Worm (Caenorhabditis elegans) whole organism, young adult: Measurements from ENCODE around the gene K03A11.6.

Source experiments
- B0019.2 ChIP-seq: fragments of 200-800 bp; sonication (Bioruptor generic); conservative IDR thresholded peaks from 2 replicates; pipeline ENCODE4 v1.3.6; 2022; ENCODE audit warnings: missing genetic modification reagents, missing genetic modification characterization, missing compliant biosample characterization
- B0261.1 ChIP-seq: sonication (generic microtip); optimal IDR thresholded peaks from 2 replicates; lab custom pipeline; 2016; ENCODE audit warnings: mild to moderate bottlenecking, missing genetic modification characterization, moderate library complexity, missing compliant biosample characterization
- C06A6.2 ChIP-seq: fragments of 200-800 bp; sonication (Bioruptor generic); conservative IDR thresholded peaks from 2 replicates; pipeline ENCODE4 v1.3.6; 2022; ENCODE audit warnings: missing genetic modification characterization, missing compliant biosample characterization
- C17E4.6 ChIP-seq: fragments of 200-800 bp; sonication (Bioruptor generic); IDR thresholded peaks from 2 replicates; pipeline ENCODE4 v1.3.6; 2022; ENCODE audit warnings: missing genetic modification reagents, missing genetic modification characterization, missing compliant biosample characterization
- F22D6.2 ChIP-seq: sonication (generic microtip); optimal IDR thresholded peaks from 2 replicates; lab custom pipeline; 2016; ENCODE audit warnings: mild to moderate bottlenecking, missing genetic modification characterization, missing compliant biosample characterization
- F37B4.10 ChIP-seq: fragments of 200-800 bp; sonication (Bioruptor generic); IDR thresholded peaks from 2 replicates; pipeline ENCODE4 v1.3.6; 2022; ENCODE audit warnings: missing genetic modification characterization, missing compliant biosample characterization
- T07F8.4 ChIP-seq: sonication (generic microtip); optimal IDR thresholded peaks from 2 replicates; lab custom pipeline; 2016; ENCODE audit warnings: mild to moderate bottlenecking, missing genetic modification characterization, moderate library complexity, missing compliant biosample characterization
- Y53F4B.3 ChIP-seq: fragments of 200-800 bp; sonication (Bioruptor generic); IDR thresholded peaks from 2 replicates; pipeline ENCODE4 v1.3.6; 2022; ENCODE audit warnings: missing genetic modification reagents, missing genetic modification characterization, missing compliant biosample characterization
- Y56A3A.18 ChIP-seq: fragments of 200-800 bp; sonication (Bioruptor generic); IDR thresholded peaks from 2 replicates; pipeline ENCODE4 v1.3.6; 2022; ENCODE audit warnings: missing genetic modification reagents, missing genetic modification characterization, missing compliant biosample characterization
- Y95B8A.8 ChIP-seq: fragments of 200-800 bp; sonication (Bioruptor generic); IDR thresholded peaks from 2 replicates; pipeline ENCODE4 v1.3.6; 2022; ENCODE audit warnings: missing genetic modification reagents, missing genetic modification characterization, missing compliant biosample characterization
- ZK185.1 ChIP-seq: sonication (generic microtip); optimal IDR thresholded peaks from 2 replicates; lab custom pipeline; 2016; ENCODE audit warnings: mild to moderate bottlenecking, missing genetic modification characterization, missing compliant biosample characterization; ENCODE audit not compliant: poor library complexity, severe bottlenecking
- ama-1 ChIP-seq, 3 experiments: fragments of 150-350 bp in 1 of 3; sonication (generic microtip) in 2 of 3; optimal IDR thresholded peaks; 2 replicates each; lab custom pipeline; 2014 to 2018; ENCODE audit warnings: missing biosample characterization in 2 of 3, missing genetic modification characterization in 2 of 3, missing genetic modification reagents in 2 of 3
- aptf-3 ChIP-seq: fragments of 200-800 bp; sonication (Bioruptor generic); IDR thresholded peaks from 2 replicates; pipeline ENCODE4 v1.3.6; 2022; ENCODE audit warnings: missing genetic modification characterization, missing compliant biosample characterization
- ccch-3 ChIP-seq: fragments of 200-800 bp; sonication (Bioruptor generic); optimal IDR thresholded peaks from 2 replicates; lab custom pipeline; 2018; ENCODE audit warnings: mild to moderate bottlenecking, missing genetic modification characterization, missing compliant biosample characterization
- ceh-100 ChIP-seq: fragments of 200-800 bp; sonication (Bioruptor generic); IDR thresholded peaks from 2 replicates; pipeline ENCODE4 v1.3.6; 2022; ENCODE audit warnings: missing genetic modification reagents, missing genetic modification characterization, missing compliant biosample characterization
- ceh-27 ChIP-seq: fragments of 200-800 bp; sonication (Bioruptor generic); optimal IDR thresholded peaks from 2 replicates; lab custom pipeline; 2018; ENCODE audit warnings: mild to moderate bottlenecking, missing genetic modification characterization, moderate library complexity, missing compliant biosample characterization
- ceh-40 ChIP-seq: fragments of 200-800 bp; sonication (Bioruptor generic); IDR thresholded peaks from 2 replicates; pipeline ENCODE4 v1.3.6; 2022; ENCODE audit warnings: missing genetic modification characterization, missing compliant biosample characterization
- egl-18 ChIP-seq: fragments of 200-800 bp; sonication (Bioruptor generic); IDR thresholded peaks from 2 replicates; pipeline ENCODE4 v1.3.6; 2022; ENCODE audit warnings: missing genetic modification reagents, missing genetic modification characterization, missing compliant biosample characterization
- egrh-3 ChIP-seq: fragments of 200-800 bp; sonication (Bioruptor generic); IDR thresholded peaks from 2 replicates; pipeline ENCODE4 v1.3.6; 2022; ENCODE audit warnings: missing genetic modification reagents, missing genetic modification characterization, missing compliant biosample characterization
- gei-17 ChIP-seq: fragments of 200-800 bp; sonication (Bioruptor generic); optimal IDR thresholded peaks from 2 replicates; lab custom pipeline; 2018; ENCODE audit warnings: mild to moderate bottlenecking, missing genetic modification characterization, missing compliant biosample characterization
- hmg-1.2 ChIP-seq: fragments of 200-800 bp; sonication (Bioruptor generic); IDR thresholded peaks from 2 replicates; pipeline ENCODE4 v1.3.6; 2022; ENCODE audit warnings: missing genetic modification reagents, missing genetic modification characterization, missing compliant biosample characterization
- lag-1 ChIP-seq: fragments of 200-800 bp; sonication (Bioruptor generic); IDR thresholded peaks from 2 replicates; pipeline ENCODE4 v1.3.6; 2022; ENCODE audit warnings: missing genetic modification reagents, missing genetic modification characterization, missing compliant biosample characterization
- lin-35 ChIP-seq, 3 experiments: fragments of 150-350 bp in 2 of 3; sonication (generic microtip) in 1 of 3; optimal IDR thresholded peaks; 2 replicates each; lab custom pipeline; 2014 to 2018; ENCODE audit warnings: missing biosample characterization in 3 of 3, missing genetic modification characterization in 3 of 3, missing genetic modification reagents in 3 of 3
- lir-1 ChIP-seq: fragments of 200-800 bp; sonication (Bioruptor generic); conservative IDR thresholded peaks from 2 replicates; pipeline ENCODE4 v1.3.6; 2022; ENCODE audit warnings: missing genetic modification reagents, missing genetic modification characterization, missing compliant biosample characterization
- madf-3 ChIP-seq: fragments of 200-800 bp; sonication (Bioruptor generic); IDR thresholded peaks from 2 replicates; pipeline ENCODE4 v1.3.6; 2022; ENCODE audit warnings: missing genetic modification reagents, missing genetic modification characterization, missing compliant biosample characterization
- madf-8 ChIP-seq: fragments of 200-800 bp; sonication (Bioruptor generic); conservative IDR thresholded peaks from 2 replicates; pipeline ENCODE4 v1.3.6; 2022; ENCODE audit warnings: missing genetic modification reagents, missing genetic modification characterization, missing compliant biosample characterization
- nfyb-1 ChIP-seq: fragments of 200-800 bp; sonication (Bioruptor generic); IDR thresholded peaks from 2 replicates; pipeline ENCODE4 v1.3.6; 2022; ENCODE audit warnings: missing genetic modification reagents, missing genetic modification characterization, missing compliant biosample characterization
- nhr-90 ChIP-seq: sonication (generic microtip); optimal IDR thresholded peaks from 2 replicates; lab custom pipeline; 2016; ENCODE audit warnings: missing genotype, mild to moderate bottlenecking, missing genetic modification characterization, missing compliant biosample characterization
- pbrm-1 ChIP-seq: fragments of 200-800 bp; sonication (Bioruptor generic); IDR thresholded peaks from 2 replicates; pipeline ENCODE4 v1.3.6; 2022; ENCODE audit warnings: missing genetic modification reagents, missing genetic modification characterization, missing compliant biosample characterization
- rec-8 ChIP-seq, 2 experiments: sonication (generic microtip); optimal IDR thresholded peaks; 2 replicates each; lab custom pipeline; 2016; ENCODE audit warnings: mild to moderate bottlenecking in 2 of 2, missing genetic modification characterization in 2 of 2, missing genetic modification reagents in 2 of 2, missing genotype in 2 of 2, missing biosample characterization in 1 of 2, missing compliant biosample characterization in 1 of 2, moderate library complexity in 1 of 2
- sdz-38 ChIP-seq: sonication (generic microtip); optimal IDR thresholded peaks from 2 replicates; lab custom pipeline; 2016; ENCODE audit warnings: missing genotype, missing genetic modification characterization, missing compliant biosample characterization
- sea-2 ChIP-seq: fragments of 200-800 bp; sonication (Bioruptor generic); IDR thresholded peaks from 2 replicates; pipeline ENCODE4 v1.3.6; 2022; ENCODE audit warnings: missing genetic modification characterization, missing compliant biosample characterization
- tbx-9 ChIP-seq: sonication (generic microtip); optimal IDR thresholded peaks from 2 replicates; lab custom pipeline; 2016; ENCODE audit warnings: borderline replicate concordance, missing genetic modification characterization, inconsistent platforms, missing compliant biosample characterization
- unc-130 ChIP-seq: sonication (generic microtip); optimal IDR thresholded peaks from 2 replicates; lab custom pipeline; 2016; ENCODE audit warnings: missing genetic modification reagents, missing genetic modification characterization, missing compliant biosample characterization
- xnd-1 ChIP-seq: sonication (generic microtip); optimal IDR thresholded peaks from 2 replicates; lab custom pipeline; 2016; ENCODE audit warnings: missing genotype, missing genetic modification reagents, missing genetic modification characterization, missing compliant biosample characterization
- zim-3 ChIP-seq: sonication (generic microtip); optimal IDR thresholded peaks from 2 replicates; lab custom pipeline; 2017; ENCODE audit warnings: mild to moderate bottlenecking, missing genetic modification characterization, moderate library complexity, missing compliant biosample characterization
- ztf-26 ChIP-seq: sonication (generic microtip); optimal IDR thresholded peaks from 2 replicates; lab custom pipeline; 2017; ENCODE audit warnings: missing genetic modification characterization, missing compliant biosample characterization
- ztf-6 ChIP-seq: fragments of 200-800 bp; sonication (Bioruptor generic); IDR thresholded peaks from 2 replicates; pipeline ENCODE4 v1.3.6; 2022; ENCODE audit warnings: missing genetic modification reagents, missing genetic modification characterization, missing compliant biosample characterization

K03A11.6 gene

DNA sequence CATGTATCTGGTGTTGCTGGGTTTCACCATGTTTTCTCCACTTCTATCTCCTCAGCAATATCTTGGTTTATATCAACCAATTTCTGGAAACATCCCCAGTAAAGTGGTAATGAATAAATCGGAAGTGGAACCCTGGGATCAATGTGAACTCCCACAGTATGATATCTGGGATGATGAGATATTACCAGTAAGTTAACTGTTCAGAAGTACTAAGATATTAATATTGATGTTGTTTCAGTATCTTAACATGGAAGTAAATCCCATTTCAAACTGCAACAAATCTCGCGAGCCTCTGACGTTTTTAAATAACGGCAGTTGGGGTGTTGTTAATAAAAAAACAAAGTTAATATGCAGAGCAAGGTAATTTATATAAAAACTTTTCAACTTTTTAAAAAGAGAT lies 35.5 kb downstream of the K03A11.6 start:
- TF ChIP-seq madf-8, result no peak
- TF ChIP-seq lag-1 (GFP tag; lab: Robert Waterston, UW), result no peak
- no peak for TF ChIP-seq Y53F4B.3
- no peak for TF ChIP-seq ama-1 (optimal IDR thresholded peaks at IDR 0.05; lab: Kevin White, UChicago)
- no peak for TF ChIP-seq ama-1 (GFP tag; optimal IDR thresholded peaks at IDR 0.05; lab: Kevin White, UChicago)
- TF ChIP-seq unc-130, result no peak
- no peak for TF ChIP-seq egl-18 (GFP tag; lab: Robert Waterston, UW)
- no peak for TF ChIP-seq lir-1 (GFP tag; lab: Robert Waterston, UW)
- TF ChIP-seq madf-3 (GFP tag; lab: Robert Waterston, UW), result no peak
- TF ChIP-seq ccch-3 (GFP tag; lab: Kevin White, UChicago), result no peak
- TF ChIP-seq Y95B8A.8 (GFP tag; lab: Robert Waterston, UW), result no peak
- TF ChIP-seq rec-8 (tag; optimal IDR thresholded peaks at IDR 0.05; lab: Kevin White, UChicago), result no peak
- TF ChIP-seq pbrm-1 (GFP tag; lab: Robert Waterston, UW), result no peak
- no peak for TF ChIP-seq xnd-1 (tag; lab: Kevin White, UChicago)
- TF ChIP-seq ceh-27 (GFP tag; lab: Kevin White, UChicago), result no peak
- TF ChIP-seq hmg-1.2 (GFP tag; lab: Robert Waterston, UW), result no peak

DNA sequence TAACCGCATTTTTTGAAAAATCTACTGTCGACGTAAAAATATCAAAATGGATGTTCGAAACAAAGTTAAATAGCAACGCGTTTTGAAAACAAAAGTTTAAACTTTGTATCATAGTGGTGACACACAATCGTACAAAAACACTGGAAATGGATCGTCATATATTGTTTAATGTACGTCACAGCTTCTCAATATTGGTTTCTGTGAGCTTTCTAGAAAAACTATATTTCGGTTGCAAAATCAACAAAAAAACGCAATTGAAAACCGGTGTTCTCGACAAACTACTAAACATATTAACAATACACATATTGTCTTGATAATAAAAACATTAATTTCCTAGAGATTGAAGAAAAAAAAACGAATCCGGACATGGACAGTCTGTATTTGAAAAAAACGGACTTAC lies 44.8 kb downstream of the K03A11.6 start, which contains the start of gene R03G8.6:
Gene R03G8.6 (minus strand): TSS at position 101 of the 400 bp plus-strand sequence.
- no peak for TF ChIP-seq sea-2 (GFP tag; lab: Robert Waterston, UW)
- no peak for TF ChIP-seq nhr-90
- TF ChIP-seq T07F8.4 (tag; lab: Kevin White, UChicago), result no peak
- TF ChIP-seq B0261.1, result no peak
- TF ChIP-seq C06A6.2 (GFP tag; lab: Robert Waterston, UW), result no peak
- TF ChIP-seq gei-17 (GFP tag; lab: Kevin White, UChicago), result no peak
- no peak for TF ChIP-seq ZK185.1 (tag; lab: Kevin White, UChicago)
- no peak for TF ChIP-seq F37B4.10
- no peak for TF ChIP-seq aptf-3 (GFP tag; lab: Robert Waterston, UW)
- no peak for TF ChIP-seq zim-3
- TF ChIP-seq Y56A3A.18 (GFP tag; lab: Robert Waterston, UW), result no peak
- no peak for TF ChIP-seq B0019.2 (GFP tag; lab: Robert Waterston, UW)
- no peak for TF ChIP-seq tbx-9 (tag; lab: Kevin White, UChicago)
- no peak for TF ChIP-seq Y95B8A.8 (GFP tag; lab: Robert Waterston, UW)
- no peak for TF ChIP-seq ztf-26 (tag; lab: Kevin White, UChicago)
- no peak for TF ChIP-seq ztf-6 (GFP tag; lab: Robert Waterston, UW)

DNA sequence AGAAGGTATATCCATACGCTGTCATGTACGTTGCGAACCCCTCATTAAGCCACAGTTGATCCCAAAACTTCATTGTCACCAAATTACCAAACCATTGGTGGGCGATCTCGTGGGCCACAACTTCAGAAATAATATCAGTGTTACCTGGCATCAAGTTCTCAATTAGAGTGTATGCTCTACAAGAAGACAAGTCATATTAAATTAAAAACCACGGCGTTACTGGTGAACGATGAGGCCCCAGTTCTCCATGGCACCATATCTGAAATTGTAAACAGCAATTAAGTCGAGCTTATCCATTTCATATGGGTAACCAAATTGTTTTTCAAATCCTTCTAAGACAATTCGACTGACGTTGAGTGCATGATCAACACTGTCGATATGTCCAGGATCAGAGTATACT lies 47.2 kb downstream of the K03A11.6 start:
- TF ChIP-seq egrh-3 (GFP tag; lab: Robert Waterston, UW), result no peak
- TF ChIP-seq sdz-38 (tag; lab: Kevin White, UChicago), result no peak
- no peak for TF ChIP-seq ztf-26 (tag; lab: Kevin White, UChicago)
- TF ChIP-seq ceh-100 (GFP tag; lab: Robert Waterston, UW), result no peak
- no peak for TF ChIP-seq C17E4.6 (GFP tag; lab: Robert Waterston, UW)
- no peak for TF ChIP-seq ceh-40 (GFP tag; lab: Robert Waterston, UW)
- no peak for TF ChIP-seq F22D6.2
- no peak for TF ChIP-seq lin-35 (GFP tag; optimal IDR thresholded peaks at IDR 0.05; lab: Kevin White, UChicago)
- TF ChIP-seq nfyb-1, result no peak
- TF ChIP-seq, all 124 proteins: peak for 0
